Fruit fly (Drosophila melanogaster): ENCODE results near the gene CG3091.
A peak's percentile ranks its signal among the peaks of the same experiment; 100 is the strongest.

Gene CG3091

dm6 chrX:2223454-2223853 lies 30.5 kb downstream of the CG3091 start, which contains the start of gene CG14052:
TSS of gene CG14052 (plus strand) at chrX:2223754.
- TF ChIP-seq cic (GFP tag; optimal IDR thresholded peaks at IDR 0.05): no peak

dm6 chrX:2222181-2222790 lies 31.7 kb downstream of the CG3091 start, which contains the start of gene Vinc:
TSS of gene Vinc (minus strand) at chrX:2222567.
- TF ChIP-seq bab1 (GFP tag; optimal IDR thresholded peaks at IDR 0.05) (peak; percentile 97), Clk (GFP tag; optimal IDR thresholded peaks at IDR 0.05) (peak; percentile 81), CG11617 (GFP tag; optimal IDR thresholded peaks at IDR 0.05) (peak; percentile 91), CG5204 (GFP tag; optimal IDR thresholded peaks at IDR 0.05) (no peak), toe (GFP tag; optimal IDR thresholded peaks at IDR 0.05) (peak; percentile 90), CG7045 (GFP tag; optimal IDR thresholded peaks at IDR 0.05) (peak; percentile 84), CG14711 (tag; optimal IDR thresholded peaks at IDR 0.05) (peak; percentile 89), ovo (GFP tag; optimal IDR thresholded peaks at IDR 0.05) (peak; percentile 41), cnc (optimal IDR thresholded peaks at IDR 0.05) (no peak), kay (GFP tag; ENCODE audit: borderline replicate concordance) (no peak), CG1620 (GFP tag; optimal IDR thresholded peaks at IDR 0.05) (peak; percentile 96), CG7101 (tag; optimal IDR thresholded peaks at IDR 0.05) (peak; percentile 92), Hr96 (GFP tag; optimal IDR thresholded peaks at IDR 0.05) (peak; percentile 96), CG33017 (tag; optimal IDR thresholded peaks at IDR 0.05) (peak; percentile 74), Mnt (GFP tag; optimal IDR thresholded peaks at IDR 0.05) (peak; percentile 87), pad (GFP tag; optimal IDR thresholded peaks at IDR 0.05) (peak; percentile 92), cic (GFP tag; optimal IDR thresholded peaks at IDR 0.05) (peak; percentile 82), tj (GFP tag; optimal IDR thresholded peaks at IDR 0.05) (peak; percentile 86), CG12768 (GFP tag; optimal IDR thresholded peaks at IDR 0.05) (peak; percentile 89), Crg-1 (GFP tag; optimal IDR thresholded peaks at IDR 0.05) (peak; percentile 74)

- TF ChIP-seq CG7101 (tag; optimal IDR thresholded peaks at IDR 0.05) (no peak), CG11617 (GFP tag; optimal IDR thresholded peaks at IDR 0.05) (no peak), CG33017 (tag; optimal IDR thresholded peaks at IDR 0.05) (no peak), tj (GFP tag; optimal IDR thresholded peaks at IDR 0.05) (no peak), bab1 (GFP tag; optimal IDR thresholded peaks at IDR 0.05) (no peak), ovo (GFP tag; optimal IDR thresholded peaks at IDR 0.05) (no peak), kay (GFP tag; ENCODE audit: borderline replicate concordance) (no peak), Hr96 (GFP tag; optimal IDR thresholded peaks at IDR 0.05) (no peak)
Observed at dm6 chrX:2221598-2221997, 32.4 kb downstream of the CG3091 start.

dm6 chrX:2219899-2220298 lies 34.1 kb downstream of the CG3091 start:
- TF ChIP-seq Clk (GFP tag; optimal IDR thresholded peaks at IDR 0.05) (no peak), CG12768 (GFP tag; optimal IDR thresholded peaks at IDR 0.05) (no peak), Hr96 (GFP tag; optimal IDR thresholded peaks at IDR 0.05) (no peak), CG7045 (GFP tag; optimal IDR thresholded peaks at IDR 0.05) (no peak)

- no peak for TF ChIP-seq CG1620 (GFP tag; optimal IDR thresholded peaks at IDR 0.05)
- TF ChIP-seq Hr96 (GFP tag; optimal IDR thresholded peaks at IDR 0.05): no peak
- no peak for TF ChIP-seq CG33017 (tag; optimal IDR thresholded peaks at IDR 0.05)
- no peak for TF ChIP-seq kay (GFP tag; ENCODE audit: borderline replicate concordance)
- TF ChIP-seq CG11617 (GFP tag; optimal IDR thresholded peaks at IDR 0.05): no peak
- no peak for TF ChIP-seq Clk (GFP tag; optimal IDR thresholded peaks at IDR 0.05)
- TF ChIP-seq CG7101 (tag; optimal IDR thresholded peaks at IDR 0.05): no peak
- TF ChIP-seq Crg-1 (GFP tag; optimal IDR thresholded peaks at IDR 0.05): no peak
- TF ChIP-seq ovo (GFP tag; optimal IDR thresholded peaks at IDR 0.05): no peak
- TF ChIP-seq tj (GFP tag; optimal IDR thresholded peaks at IDR 0.05): no peak
- no peak for TF ChIP-seq CG5204 (GFP tag; optimal IDR thresholded peaks at IDR 0.05)
- TF ChIP-seq CG12768 (GFP tag; optimal IDR thresholded peaks at IDR 0.05): no peak
- no peak for TF ChIP-seq Mnt (GFP tag; optimal IDR thresholded peaks at IDR 0.05)
- no peak for TF ChIP-seq bab1 (GFP tag; optimal IDR thresholded peaks at IDR 0.05)
- no peak for TF ChIP-seq toe (GFP tag; optimal IDR thresholded peaks at IDR 0.05)
- TF ChIP-seq pad (GFP tag; optimal IDR thresholded peaks at IDR 0.05): no peak
- no peak for TF ChIP-seq cnc (optimal IDR thresholded peaks at IDR 0.05)
Observed at dm6 chrX:2219246-2219645, 34.8 kb downstream of the CG3091 start.

dm6 chrX:2218455-2218854 lies 35.5 kb downstream of the CG3091 start:
- TF ChIP-seq kay (GFP tag; ENCODE audit: borderline replicate concordance) (no peak), pad (GFP tag; optimal IDR thresholded peaks at IDR 0.05) (no peak), toe (GFP tag; optimal IDR thresholded peaks at IDR 0.05) (no peak), CG7101 (tag; optimal IDR thresholded peaks at IDR 0.05) (no peak), tj (GFP tag; optimal IDR thresholded peaks at IDR 0.05) (no peak), CG11617 (GFP tag; optimal IDR thresholded peaks at IDR 0.05) (no peak), Hr96 (GFP tag; optimal IDR thresholded peaks at IDR 0.05) (no peak), Clk (GFP tag; optimal IDR thresholded peaks at IDR 0.05) (no peak), CG33017 (tag; optimal IDR thresholded peaks at IDR 0.05) (no peak), CG14711 (tag; optimal IDR thresholded peaks at IDR 0.05) (no peak), ovo (GFP tag; optimal IDR thresholded peaks at IDR 0.05) (no peak), Crg-1 (GFP tag; optimal IDR thresholded peaks at IDR 0.05) (no peak), Mnt (GFP tag; optimal IDR thresholded peaks at IDR 0.05) (no peak), cic (GFP tag; optimal IDR thresholded peaks at IDR 0.05) (no peak), CG1620 (GFP tag; optimal IDR thresholded peaks at IDR 0.05) (no peak), cnc (optimal IDR thresholded peaks at IDR 0.05) (no peak), CG5204 (GFP tag; optimal IDR thresholded peaks at IDR 0.05) (no peak), CG12768 (GFP tag; optimal IDR thresholded peaks at IDR 0.05) (no peak)
